Worm (Caenorhabditis elegans) whole organism, early embryonic: ENCODE data around the gene sqt-3.

Experiments used
- aly-1 ChIP-seq: sonication (generic microtip); optimal IDR thresholded peaks from 2 replicates; lab custom pipeline; 2016; ENCODE audit warnings: missing genetic modification characterization, missing compliant biosample characterization
- ama-1 ChIP-seq: fragments of 150-350 bp; optimal IDR thresholded peaks from 2 replicates; lab custom pipeline; 2014
- ceh-36 ChIP-seq: sonication (generic microtip); optimal IDR thresholded peaks from 2 replicates; lab custom pipeline; 2016; ENCODE audit warnings: missing genetic modification characterization, inconsistent platforms, missing compliant biosample characterization
- ets-7 ChIP-seq: sonication (generic microtip); optimal IDR thresholded peaks from 2 replicates; lab custom pipeline; 2016; ENCODE audit warnings: missing genotype, missing genetic modification characterization, missing compliant biosample characterization
- flt-1 ChIP-seq: fragments of 200-800 bp; sonication (Bioruptor generic); IDR thresholded peaks from 2 replicates; pipeline ENCODE4 v1.3.6; 2022; ENCODE audit warnings: missing genetic modification characterization, missing compliant biosample characterization
- hmbx-1 ChIP-seq: sonication (generic microtip); optimal IDR thresholded peaks from 2 replicates; lab custom pipeline; 2016; ENCODE audit warnings: mild to moderate bottlenecking, missing genetic modification characterization, missing compliant biosample characterization
- hmg-4 ChIP-seq: fragments of 200-800 bp; sonication (Bioruptor generic); optimal IDR thresholded peaks from 2 replicates; lab custom pipeline; 2018; ENCODE audit warnings: mild to moderate bottlenecking, missing genetic modification characterization, missing compliant biosample characterization
- hnd-1 ChIP-seq: sonication (generic microtip); optimal IDR thresholded peaks from 2 replicates; lab custom pipeline; 2016; ENCODE audit warnings: missing genetic modification characterization, missing compliant biosample characterization
- pes-1 ChIP-seq: fragments of 200-800 bp; sonication (Bioruptor generic); IDR thresholded peaks from 2 replicates; pipeline ENCODE4 v1.3.6; 2022; ENCODE audit warnings: missing genetic modification reagents, missing genetic modification characterization, missing compliant biosample characterization
- tbx-11 ChIP-seq: fragments of 200-800 bp; sonication (Bioruptor generic); IDR thresholded peaks from 2 replicates; pipeline ENCODE4 v1.3.6; 2022; ENCODE audit warnings: missing genetic modification characterization, missing compliant biosample characterization
- tbx-37 ChIP-seq: fragments of 200-800 bp; sonication (Bioruptor generic); conservative IDR thresholded peaks from 2 replicates; pipeline ENCODE4 v1.3.6; 2022; ENCODE audit warnings: missing genetic modification reagents, missing genetic modification characterization, missing compliant biosample characterization
- tra-4 ChIP-seq: sonication (generic microtip); optimal IDR thresholded peaks from 2 replicates; lab custom pipeline; 2017; ENCODE audit warnings: missing genetic modification characterization, missing compliant biosample characterization

- TF ChIP-seq hnd-1: peak; percentile 29
- peak; percentile 50; the same call in 1 of the 2 replicates for TF ChIP-seq tbx-37
- peak; percentile 76 for TF ChIP-seq tbx-11
- TF ChIP-seq hmg-4 (GFP tag; lab: Kevin White, UChicago): no peak
- peak; percentile 2 for TF ChIP-seq hmbx-1 (tag; lab: Kevin White, UChicago)
- TF ChIP-seq pes-1 (GFP tag; lab: Robert Waterston, UW): peak; percentile 60; the same call in 1 of the 2 replicates
- no peak for TF ChIP-seq aly-1 (tag; lab: Kevin White, UChicago)
- peak; percentile 36 for TF ChIP-seq ceh-36 (tag; lab: Kevin White, UChicago)
- TF ChIP-seq ama-1 (lab: Kevin White, UChicago): no peak
- peak; percentile 65; the same call in 1 of the 2 replicates for TF ChIP-seq flt-1 (GFP tag; lab: Robert Waterston, UW)
- no peak for TF ChIP-seq tra-4 (tag; lab: Kevin White, UChicago)
- TF ChIP-seq ets-7 (tag; lab: Kevin White, UChicago): no peak
Observed at ce11 chrV:12343419-12343969, 9.1 kb upstream of the sqt-3 start, which contains the start of gene tomm-20.
